Fruit fly (Drosophila melanogaster): Measurements from ENCODE around the gene ninaA.
A peak's percentile ranks its signal among the peaks of the same experiment; 100 is the strongest.

ninaA gene

DNA sequence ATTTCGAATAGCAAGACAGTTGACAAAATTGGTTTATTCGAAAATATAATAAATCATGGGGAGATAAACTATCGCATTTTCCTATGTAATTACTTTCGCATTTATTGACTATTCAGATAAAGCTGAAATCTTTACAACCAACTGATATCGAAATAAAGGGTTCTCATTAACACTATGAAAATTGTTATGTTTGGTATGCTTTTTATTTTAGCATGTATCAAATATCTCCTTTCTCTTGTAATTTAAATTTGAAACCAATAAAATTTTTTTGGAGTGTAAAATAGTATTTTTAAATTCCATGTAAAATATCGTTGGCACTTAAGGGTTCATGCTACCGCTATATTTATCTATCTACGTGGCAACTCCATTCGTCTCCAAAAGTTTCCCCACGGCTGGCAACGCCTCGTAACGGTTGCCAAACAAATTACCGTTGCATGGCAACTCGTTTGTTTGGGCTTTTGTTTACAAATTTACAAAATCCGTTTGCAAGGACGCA is 22.0 kb upstream of the ninaA start, which contains the start of gene CG13949 (continued):
- TF ChIP-seq CG7745 (tag; optimal IDR thresholded peaks at IDR 0.05) (peak; percentile 38), CG6683 (GFP tag; optimal IDR thresholded peaks at IDR 0.05) (no peak), CG10274 (GFP tag; optimal IDR thresholded peaks at IDR 0.05) (no peak), ham (GFP tag; IDR thresholded peaks at IDR 0.05) (no peak), CG32772 (GFP tag; IDR thresholded peaks at IDR 0.05) (peak; percentile 60), sr (GFP tag; IDR thresholded peaks at IDR 0.05) (no peak), ind (GFP tag; optimal IDR thresholded peaks at IDR 0.05) (peak; percentile 50), chif (GFP tag; optimal IDR thresholded peaks at IDR 0.05) (peak; percentile 11 to 66), CG7987 (GFP tag; optimal IDR thresholded peaks at IDR 0.05) (no peak), CG18262 (tag; optimal IDR thresholded peaks at IDR 0.05) (peak; percentile 59), CG10267 (tag; optimal IDR thresholded peaks at IDR 0.05) (peak; percentile 72), CG12391 (tag; optimal IDR thresholded peaks at IDR 0.05) (peak; percentile 81), CG18011 (GFP tag; optimal IDR thresholded peaks at IDR 0.05) (peak; percentile 35), Dp (GFP tag; optimal IDR thresholded peaks at IDR 0.05) (peak; percentile 51), NC2β (GFP tag; optimal IDR thresholded peaks at IDR 0.05) (peak; percentile 41), PHDP (tag; optimal IDR thresholded peaks at IDR 0.05) (peak; percentile 84), CG2116 (GFP tag; optimal IDR thresholded peaks at IDR 0.05) (peak; percentile 54), CG31388 (GFP tag; optimal IDR thresholded peaks at IDR 0.05) (peak; percentile 28), CG9609 (GFP tag; optimal IDR thresholded peaks at IDR 0.05) (peak; percentile 51), CG17186 (GFP tag; optimal IDR thresholded peaks at IDR 0.05) (no peak), CG10366 (GFP tag; IDR thresholded peaks at IDR 0.05) (peak; percentile 79), Fer2 (tag; optimal IDR thresholded peaks at IDR 0.05) (peak; percentile 5), B-H2 (GFP tag; optimal IDR thresholded peaks at IDR 0.05) (peak; percentile 25), CG12659 (GFP tag; optimal IDR thresholded peaks at IDR 0.05) (peak; percentile 74), CG2120 (GFP tag; optimal IDR thresholded peaks at IDR 0.05) (peak; percentile 81), hb (GFP tag; IDR thresholded peaks at IDR 0.05; ENCODE audit: partially characterized antibody) (no peak), sima (GFP tag; optimal IDR thresholded peaks at IDR 0.05) (no peak), peb (GFP tag; IDR thresholded peaks at IDR 0.05) (peak; percentile 32; the same call in 1 of the 2 replicates), cg (GFP tag; optimal IDR thresholded peaks at IDR 0.05) (no peak), MTF-1 (GFP tag; optimal IDR thresholded peaks at IDR 0.05; ENCODE audit: borderline replicate concordance) (no peak), pita (GFP tag; optimal IDR thresholded peaks at IDR 0.05) (peak; percentile 47), Gsc (GFP tag; IDR thresholded peaks at IDR 0.05) (no peak), lbe (GFP tag; optimal IDR thresholded peaks at IDR 0.05) (no peak), CG31441 (GFP tag; IDR thresholded peaks at IDR 0.05) (peak; percentile 59), HLH54F (GFP tag; optimal IDR thresholded peaks at IDR 0.05) (peak; percentile 57), fd96Cb (tag; optimal IDR thresholded peaks at IDR 0.05) (peak; percentile 27), klu (GFP tag; IDR thresholded peaks at IDR 0.05) (peak; percentile 47; the same call in 1 of the 2 replicates), unpg (GFP tag; optimal IDR thresholded peaks at IDR 0.05) (peak; percentile 70), GATAe (GFP tag; conservative IDR thresholded peaks at IDR 0.05) (peak; percentile 65; the same call in 1 of the 2 replicates), dimm (GFP tag; IDR thresholded peaks at IDR 0.05) (no peak)

DNA sequence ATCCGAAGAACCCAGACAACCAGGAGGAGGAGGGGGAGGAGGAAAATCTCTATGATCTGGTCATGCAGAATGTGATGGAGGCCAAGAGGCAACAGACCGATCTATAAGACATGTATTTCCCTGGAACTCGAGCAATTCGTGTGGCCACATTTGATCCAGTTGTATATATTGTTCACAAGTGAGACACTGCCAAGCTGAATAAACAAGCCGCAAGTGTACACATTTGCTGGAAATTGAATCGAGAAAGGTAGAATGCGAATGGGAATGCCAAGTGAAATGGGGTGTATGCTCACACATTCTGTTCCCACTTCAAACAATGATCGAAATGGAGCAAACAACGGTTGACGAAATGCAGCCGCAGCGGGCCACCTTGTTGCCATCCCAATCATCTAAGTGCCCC is 21.1 kb upstream of the ninaA start:
- TF ChIP-seq Rfx (GFP tag; IDR thresholded peaks at IDR 0.05) = peak; percentile 40; the same call in 1 of the 2 replicates
- TF ChIP-seq caup (GFP tag; optimal IDR thresholded peaks at IDR 0.05; ENCODE audit: severe bottlenecking) = peak; percentile 38
- TF ChIP-seq usp (GFP tag; optimal IDR thresholded peaks at IDR 0.05) = no peak
- TF ChIP-seq HLHmδ (GFP tag; optimal IDR thresholded peaks at IDR 0.05) = peak; percentile 74
- 0 out of 3 replicates have a peak, but pooled peaks have one; percentile 3 for TF ChIP-seq CG11456 (GFP tag; IDR thresholded peaks at IDR 0.05)
- no peak for TF ChIP-seq CG13775 (GFP tag; optimal IDR thresholded peaks at IDR 0.05)
- peak; percentile 62 for TF ChIP-seq CG6813 (GFP tag; optimal IDR thresholded peaks at IDR 0.05)
- TF ChIP-seq CG7357 (GFP tag; IDR thresholded peaks at IDR 0.05) = no peak
- peak; percentile 45; the same call in 1 of the 2 replicates for TF ChIP-seq chm (GFP tag; IDR thresholded peaks at IDR 0.05)
- peak; percentile 75 for TF ChIP-seq Med (GFP tag)
- TF ChIP-seq CG15601 (tag; optimal IDR thresholded peaks at IDR 0.05) = peak; percentile 49
- no peak for TF ChIP-seq CG3163 (GFP tag; optimal IDR thresholded peaks at IDR 0.05)

Measured in whole organism, embryonic.